Fruit fly (Drosophila melanogaster): ENCODE results near the gene CG13359.

- TF ChIP-seq Ets98B (GFP tag; IDR thresholded peaks at IDR 0.05): no peak
- TF ChIP-seq CG10348 (GFP tag; IDR thresholded peaks at IDR 0.05): no peak
- no peak for TF ChIP-seq CG32121 (GFP tag; IDR thresholded peaks at IDR 0.05)
- TF ChIP-seq Snoo (tag; optimal IDR thresholded peaks at IDR 0.05): peak; percentile 61
- TF ChIP-seq rn (GFP tag; IDR thresholded peaks at IDR 0.05): no peak
These were observed 35.3 kb downstream of the CG13359 start for dm6 chrX:767928-768327.
